Fruit fly (Drosophila melanogaster) whole organism, wandering third instar larva: ENCODE results near the gene Spn85F.

Experiments used
- Abd-B ChIP-seq: fragments of >200 bp; optimal IDR thresholded peaks from 2 replicates; lab custom pipeline; 2017; ENCODE audit warnings: missing biosample characterization, missing genetic modification characterization
- Dfd ChIP-seq: fragments of >200 bp; optimal IDR thresholded peaks from 2 replicates; lab custom pipeline; 2017; ENCODE audit warnings: missing biosample characterization, missing genetic modification characterization
- Dif ChIP-seq: fragments of 200-275, 200-300 bp; sonication (Bioruptor generic); optimal IDR thresholded peaks from 2 replicates; lab custom pipeline; 2018; ENCODE audit warnings: missing biosample characterization, missing genetic modification characterization; ENCODE audit not compliant: partially characterized antibody
- GATAd ChIP-seq: sonication (Bioruptor generic); optimal IDR thresholded peaks from 2 replicates; lab custom pipeline; 2016; ENCODE audit warnings: missing biosample characterization, missing genetic modification characterization
- HLH106 ChIP-seq: fragments of 200-800 bp; optimal IDR thresholded peaks from 3 replicates; lab custom pipeline; 2019; ENCODE audit warnings: missing biosample characterization, mild to moderate bottlenecking, missing genetic modification characterization, moderate library complexity
- Hnf4 ChIP-seq: fragments of 200-800 bp; sonication (Bioruptor generic); optimal IDR thresholded peaks from 2 replicates; lab custom pipeline; 2016; ENCODE audit warnings: missing biosample characterization, mild to moderate bottlenecking, missing genetic modification characterization
- Hr78 ChIP-seq: fragments of >200 bp; optimal IDR thresholded peaks from 2 replicates; lab custom pipeline; 2017; ENCODE audit warnings: missing biosample characterization, missing genetic modification characterization
- Hr83 ChIP-seq: fragments of 200-300 bp; sonication (Bioruptor generic); optimal IDR thresholded peaks from 2 replicates; lab custom pipeline; 2016; ENCODE audit warnings: missing biosample characterization, mild to moderate bottlenecking, missing genetic modification characterization, moderate library complexity; ENCODE audit not compliant: poor library complexity, severe bottlenecking
- Jra ChIP-seq: sonication (Bioruptor generic); optimal IDR thresholded peaks from 2 replicates; lab custom pipeline; 2016; ENCODE audit warnings: missing biosample characterization, missing genetic modification characterization
- Myc ChIP-seq: fragments of >200 bp; optimal IDR thresholded peaks from 2 replicates; lab custom pipeline; 2017
- N ChIP-seq: fragments of >200 bp; optimal IDR thresholded peaks from 2 replicates; lab custom pipeline; 2018; ENCODE audit warnings: missing biosample characterization, missing external identifiers, missing genetic modification characterization
- Rel ChIP-seq, 2 experiments: fragments of 200-800 bp; sonication (Bioruptor generic) in 1 of 2; optimal IDR thresholded peaks; 2 replicates in 1 of 2; 3 replicates in 1 of 2; lab custom pipeline; 2016 to 2019; ENCODE audit warnings: mild to moderate bottlenecking in 2 of 2, missing biosample characterization in 2 of 2, missing genetic modification characterization in 2 of 2, moderate library complexity in 1 of 2
- Vsx2 ChIP-seq: fragments of 200-300, 225-300 bp; sonication (Bioruptor generic); optimal IDR thresholded peaks from 2 replicates; lab custom pipeline; 2018; ENCODE audit warnings: missing biosample characterization, missing genetic modification characterization; ENCODE audit not compliant: partially characterized antibody
- br ChIP-seq: fragments of 200-800 bp; sonication (Bioruptor generic); optimal IDR thresholded peaks from 2 replicates; lab custom pipeline; 2016; ENCODE audit warnings: missing biosample characterization, missing genetic modification characterization
- brk ChIP-seq: fragments of 200-800 bp; sonication (Bioruptor generic); optimal IDR thresholded peaks from 2 replicates; lab custom pipeline; 2016; ENCODE audit warnings: missing biosample characterization, mild to moderate bottlenecking, missing genetic modification characterization
- dmrt93B ChIP-seq: fragments of 200-800 bp; sonication (Bioruptor generic); optimal IDR thresholded peaks from 2 replicates; lab custom pipeline; 2018; ENCODE audit warnings: missing biosample characterization, mild to moderate bottlenecking, missing genetic modification characterization
- dsf ChIP-seq: sonication (Bioruptor generic); optimal IDR thresholded peaks from 2 replicates; lab custom pipeline; 2016; ENCODE audit warnings: missing biosample characterization, missing genetic modification characterization, borderline replicate concordance
- ey ChIP-seq: fragments of 200-800 bp; sonication (Bioruptor generic); optimal IDR thresholded peaks from 2 replicates; lab custom pipeline; 2016; ENCODE audit warnings: missing biosample characterization, missing genetic modification characterization
- foxo ChIP-seq, 2 experiments: fragments of 200-800 bp; sonication (Bioruptor generic); optimal IDR thresholded peaks; 2 replicates in 1 of 2; 3 replicates in 1 of 2; lab custom pipeline; 2016 to 2017; ENCODE audit warnings: missing biosample characterization in 2 of 2, missing genetic modification characterization in 2 of 2
- fru ChIP-seq: fragments of 200-800 bp; sonication (Bioruptor generic); optimal IDR thresholded peaks from 3 replicates; lab custom pipeline; 2016; ENCODE audit warnings: missing biosample characterization, mild to moderate bottlenecking, missing genetic modification characterization
- h ChIP-seq: fragments of 200-800 bp; sonication (Bioruptor generic); optimal IDR thresholded peaks from 3 replicates; lab custom pipeline; 2016; ENCODE audit warnings: missing biosample characterization, mild to moderate bottlenecking, missing genetic modification characterization
- lola ChIP-seq: fragments of >200 bp; optimal IDR thresholded peaks from 2 replicates; lab custom pipeline; 2017; ENCODE audit warnings: missing biosample characterization, missing genetic modification characterization
- pan ChIP-seq: fragments of >200 bp; optimal IDR thresholded peaks from 2 replicates; lab custom pipeline; 2017
- psq ChIP-seq: fragments of 200-800 bp; sonication (Bioruptor generic); optimal IDR thresholded peaks from 3 replicates; lab custom pipeline; 2017; ENCODE audit warnings: missing biosample characterization, mild to moderate bottlenecking, missing genetic modification characterization, moderate library complexity
- rgr ChIP-seq: fragments of 200-800 bp; sonication (Bioruptor generic); optimal IDR thresholded peaks from 3 replicates; lab custom pipeline; 2016; ENCODE audit warnings: missing biosample characterization, mild to moderate bottlenecking, missing genetic modification characterization
- sage ChIP-seq: fragments of 200-800 bp; sonication (Bioruptor generic); optimal IDR thresholded peaks from 2 replicates; lab custom pipeline; 2016; ENCODE audit warnings: missing biosample characterization, mild to moderate bottlenecking, missing genetic modification characterization
- sv ChIP-seq: fragments of 200-800 bp; sonication (Bioruptor generic); optimal IDR thresholded peaks from 3 replicates; lab custom pipeline; 2016; ENCODE audit warnings: missing biosample characterization, missing genetic modification characterization
- tai ChIP-seq: sonication (Bioruptor generic); optimal IDR thresholded peaks from 2 replicates; lab custom pipeline; 2016; ENCODE audit warnings: missing biosample characterization, missing genetic modification characterization
- usp ChIP-seq: fragments of >200 bp; optimal IDR thresholded peaks from 2 replicates; lab custom pipeline; 2017; ENCODE audit warnings: missing biosample characterization, missing genetic modification characterization
- woc ChIP-seq: sonication (Bioruptor generic); optimal IDR thresholded peaks from 2 replicates; lab custom pipeline; 2016; ENCODE audit warnings: missing biosample characterization, mild to moderate bottlenecking, missing genetic modification characterization

Spn85F gene

DNA sequence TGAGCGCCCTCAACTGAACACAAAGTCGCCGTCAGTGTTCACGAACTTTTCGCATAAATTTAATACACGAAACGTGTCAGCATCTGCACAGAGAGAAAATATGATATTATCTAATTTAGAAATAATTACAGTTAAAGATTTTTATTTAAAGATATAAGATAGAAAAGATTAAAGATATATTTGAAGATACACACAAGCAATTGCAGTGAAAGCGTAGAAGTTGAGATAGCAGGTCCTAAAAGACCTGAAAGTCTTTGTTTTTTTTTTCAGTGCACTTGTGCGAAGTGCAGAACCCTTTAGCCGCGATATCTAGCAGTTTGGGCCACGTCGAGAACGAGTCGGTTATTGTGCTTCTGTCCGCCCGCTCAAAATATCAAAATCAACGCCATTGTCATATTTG, 19.5 kb upstream of the Spn85F start:
- peak in 1 of 2 experiments; percentile 1 for TF ChIP-seq foxo (GFP tag; optimal IDR thresholded peaks at IDR 0.05; lab: Kevin White, UChicago)
- no peak for TF ChIP-seq Vsx2 (GFP tag; lab: Kevin White, UChicago)

DNA sequence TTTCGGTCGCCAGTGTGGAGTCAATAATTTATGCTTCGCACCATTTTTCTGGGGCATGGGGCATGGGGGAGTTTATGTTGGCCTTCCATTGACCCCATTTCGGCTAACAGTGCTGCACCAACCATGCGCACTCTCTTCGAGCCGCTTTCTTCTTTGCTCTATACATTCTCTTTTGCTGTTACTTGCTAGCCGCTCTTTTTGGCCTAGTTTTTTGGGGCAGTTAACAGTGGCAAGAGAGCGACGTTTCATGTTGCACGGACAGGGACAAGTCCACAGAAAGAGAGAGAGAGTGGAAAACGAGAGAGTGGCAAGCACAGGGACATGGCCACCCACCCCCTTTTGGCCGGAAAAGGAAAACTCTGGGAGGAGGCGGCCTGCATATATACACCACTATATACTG, 18.0 kb upstream of the Spn85F start:
- TF ChIP-seq tai (GFP tag; lab: Kevin White, UChicago) (no peak), Hr78 (GFP tag; lab: Kevin White, UChicago) (no peak), pan (lab: Kevin White, UChicago) (no peak), rgr (GFP tag; lab: Kevin White, UChicago) (no peak)

DNA sequence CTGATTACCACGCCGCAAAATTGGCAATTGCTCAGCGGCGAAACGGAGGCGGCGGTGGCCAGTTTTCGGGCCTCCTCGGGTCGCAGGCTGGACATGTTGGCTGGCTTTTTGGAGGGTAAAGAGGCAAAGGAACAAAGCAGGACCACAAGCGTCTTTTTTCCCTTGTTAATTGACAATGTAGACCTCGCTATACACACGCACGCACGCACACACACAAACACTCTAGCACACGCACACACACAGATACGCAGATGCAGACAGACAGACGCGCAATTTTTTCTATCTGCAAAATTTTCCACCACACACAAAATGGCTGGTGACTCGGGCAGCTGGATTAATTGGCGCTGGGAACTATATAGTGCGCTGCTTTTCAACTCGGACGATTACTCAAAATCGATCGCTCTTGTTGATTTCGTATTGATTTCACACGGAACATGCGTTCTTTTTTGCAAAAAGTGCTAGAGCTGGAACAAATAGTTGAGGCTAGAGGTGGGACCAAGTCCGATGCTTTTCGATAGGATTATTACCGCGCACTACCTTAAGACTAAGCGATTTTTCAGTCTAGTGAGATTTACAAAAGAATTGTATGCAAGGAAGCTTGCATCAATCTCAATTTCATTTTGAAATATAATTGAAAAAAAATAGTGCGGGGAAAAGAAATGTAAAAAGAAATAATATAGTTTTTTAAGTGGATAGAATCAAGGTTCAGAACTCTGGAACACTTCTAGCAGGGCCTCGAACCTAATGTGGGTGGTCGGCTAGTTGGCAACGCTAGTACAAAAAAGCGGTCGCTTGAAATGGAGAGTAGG, 11.2 kb upstream of the Spn85F start, which contains the start of gene Art4:
TSS of gene Art4 (minus strand) at position 476 of the 809 bp plus-strand sequence.
- TF ChIP-seq Jra = peak; percentile 37
- no peak for TF ChIP-seq GATAd
- TF ChIP-seq HLH106 (tag; lab: Kevin White, UChicago) = peak; percentile 39
- TF ChIP-seq ey (GFP tag; lab: Kevin White, UChicago) = peak; percentile 40
- TF ChIP-seq psq (GFP tag; lab: Kevin White, UChicago) = peak; percentile 26
- peak; percentile 50 for TF ChIP-seq Dfd (GFP tag; lab: Kevin White, UChicago)
- TF ChIP-seq brk = no peak
- peak; percentile 39 for TF ChIP-seq fru (GFP tag; lab: Kevin White, UChicago)
- no peak for TF ChIP-seq tai (GFP tag; lab: Kevin White, UChicago)
- TF ChIP-seq dmrt93B (GFP tag; lab: Kevin White, UChicago) = peak; percentile 8
- TF ChIP-seq Hnf4 = peak; percentile 54
- TF ChIP-seq N = peak; percentile 6
- peak; percentile 88 for TF ChIP-seq Myc (lab: Kevin White, UChicago)
- TF ChIP-seq sv (GFP tag; lab: Kevin White, UChicago) = peak; percentile 24
- no peak for TF ChIP-seq Dif (GFP tag; lab: Kevin White, UChicago)
- TF ChIP-seq h = peak; percentile 40
- no peak for TF ChIP-seq Hr83 (GFP tag; lab: Kevin White, UChicago)
- TF ChIP-seq woc (GFP tag; lab: Kevin White, UChicago) = peak; percentile 58
- peak in 1 of 2 experiments; percentile 51 for TF ChIP-seq foxo (GFP tag; optimal IDR thresholded peaks at IDR 0.05; lab: Kevin White, UChicago)
- TF ChIP-seq Abd-B (GFP tag; lab: Kevin White, UChicago) = no peak
- no peak for TF ChIP-seq Rel (GFP tag; optimal IDR thresholded peaks at IDR 0.05; lab: Kevin White, UChicago)
- TF ChIP-seq Rel (tag; optimal IDR thresholded peaks at IDR 0.05; lab: Kevin White, UChicago) = no peak
- TF ChIP-seq rgr (GFP tag; lab: Kevin White, UChicago) = peak; percentile 17
- TF ChIP-seq br = peak; percentile 39
- TF ChIP-seq, all 38 proteins: peak for 16

DNA sequence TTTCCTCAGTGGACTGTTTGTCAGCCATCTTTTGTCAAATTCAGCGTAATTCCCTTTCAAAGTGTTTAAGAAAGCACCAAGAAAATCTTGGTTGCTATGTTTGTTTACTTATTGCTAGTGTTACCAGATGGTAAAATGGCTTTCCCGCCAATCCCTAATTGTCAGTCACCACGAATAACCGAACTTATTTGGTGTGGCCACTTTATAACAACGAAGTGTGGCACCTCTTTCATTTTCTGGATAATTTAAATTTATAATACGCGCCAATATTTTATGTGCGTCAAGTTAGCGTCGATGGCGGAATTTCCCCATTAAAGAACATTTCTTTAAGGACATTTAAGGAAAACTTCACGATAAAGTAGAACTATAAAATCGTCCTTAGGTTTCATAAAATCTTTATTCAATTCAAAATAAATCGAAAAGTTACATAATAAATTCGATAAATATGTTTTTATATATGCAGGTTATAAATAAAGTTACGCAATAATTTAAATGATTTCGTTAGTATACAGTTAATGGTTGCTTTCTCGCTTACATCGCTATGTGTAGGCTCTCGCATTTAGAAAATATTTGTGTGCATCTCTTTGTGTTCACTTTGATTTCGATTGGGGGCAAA, 4.3 kb downstream of the Spn85F start, which contains the start of gene CG5359:
TSS of gene CG5359 (minus strand) at position 103 of the 616 bp plus-strand sequence.
- TF ChIP-seq tai (GFP tag; lab: Kevin White, UChicago) (no peak), psq (GFP tag; lab: Kevin White, UChicago) (no peak), usp (GFP tag; lab: Kevin White, UChicago) (no peak), HLH106 (tag; lab: Kevin White, UChicago) (no peak), br (no peak), brk (no peak), lola (GFP tag; lab: Kevin White, UChicago) (no peak), dsf (no peak), foxo (GFP tag; optimal IDR thresholded peaks at IDR 0.05; lab: Kevin White, UChicago) (peak in 1 of 2 experiments; percentile 3), N (no peak), sage (no peak), Rel (GFP tag; optimal IDR thresholded peaks at IDR 0.05; lab: Kevin White, UChicago) (no peak), Rel (tag; optimal IDR thresholded peaks at IDR 0.05; lab: Kevin White, UChicago) (peak; percentile 32)
